Worm (Caenorhabditis elegans) whole organism, early embryonic: ENCODE data around the gene mat-2.

Experiments
- aly-1 ChIP-seq: sonication (generic microtip); optimal IDR thresholded peaks from 2 replicates; lab custom pipeline; 2016; ENCODE audit warnings: missing genetic modification characterization, missing compliant biosample characterization
- ama-1 ChIP-seq: fragments of 150-350 bp; optimal IDR thresholded peaks from 2 replicates; lab custom pipeline; 2014
- hmbx-1 ChIP-seq: sonication (generic microtip); optimal IDR thresholded peaks from 2 replicates; lab custom pipeline; 2016; ENCODE audit warnings: mild to moderate bottlenecking, missing genetic modification characterization, missing compliant biosample characterization
- sea-1 ChIP-seq: fragments of 200-800 bp; sonication (Bioruptor generic); conservative IDR thresholded peaks from 2 replicates; pipeline ENCODE4 v1.3.6; 2022; ENCODE audit warnings: missing genetic modification characterization, missing compliant biosample characterization

- TF ChIP-seq hmbx-1 (tag; lab: Kevin White, UChicago) (no peak), ama-1 (lab: Kevin White, UChicago) (no peak), aly-1 (tag; lab: Kevin White, UChicago) (no peak), sea-1 (GFP tag; lab: Robert Waterston, UW) (no peak)
These were observed 17.0 kb downstream of the mat-2 start, which contains the start of gene F40F8.12 for ce11 chrII:11129517-11129916.
